Worm (Caenorhabditis elegans): ENCODE results near the gene nkcc-1.

nkcc-1 gene

ce11 chrIV:14123956-14124355, at the start of gene nkcc-1:
Gene nkcc-1 (minus strand): TSS chrIV:14124056.
- TF ChIP-seq sma-3 (GFP tag; optimal IDR thresholded peaks at IDR 0.05): no peak
- no peak for TF ChIP-seq alr-1 (tag; optimal IDR thresholded peaks at IDR 0.05)
- no peak for TF ChIP-seq skn-1 (tag; optimal IDR thresholded peaks at IDR 0.05)
- TF ChIP-seq unc-39 (tag; optimal IDR thresholded peaks at IDR 0.05): no peak
- TF ChIP-seq ZK546.5 (tag; optimal IDR thresholded peaks at IDR 0.05): no peak
- TF ChIP-seq nhr-77 (tag; optimal IDR thresholded peaks at IDR 0.05): no peak
- TF ChIP-seq F13H6.1 (tag; optimal IDR thresholded peaks at IDR 0.05): no peak
- no peak for TF ChIP-seq nhr-129 (tag; optimal IDR thresholded peaks at IDR 0.05)
- no peak for TF ChIP-seq egl-27 (tag; optimal IDR thresholded peaks at IDR 0.05)
- TF ChIP-seq R02D3.7 (tag; optimal IDR thresholded peaks at IDR 0.05): no peak
- TF ChIP-seq nhr-6 (tag; optimal IDR thresholded peaks at IDR 0.05): no peak
- no peak for TF ChIP-seq ztf-1 (GFP tag; conservative IDR thresholded peaks at IDR 0.05)
- no peak for TF ChIP-seq mbf-1 (tag; optimal IDR thresholded peaks at IDR 0.05)

ce11 chrIV:14172181-14172580, 48.3 kb upstream of the nkcc-1 start, which contains the start of gene R05A10.4:
Gene R05A10.4 (plus strand): TSS chrIV:14172481.
- no peak for TF ChIP-seq unc-62 (GFP tag; optimal IDR thresholded peaks at IDR 0.05)
- TF ChIP-seq fos-1 (tag; optimal IDR thresholded peaks at IDR 0.05): no peak
- TF ChIP-seq sma-3 (GFP tag; optimal IDR thresholded peaks at IDR 0.05): no peak
- no peak for TF ChIP-seq Y55F3AM.14 (GFP tag; optimal IDR thresholded peaks at IDR 0.05)
- TF ChIP-seq ztf-1 (GFP tag; conservative IDR thresholded peaks at IDR 0.05): no peak
- TF ChIP-seq dmd-4 (tag; optimal IDR thresholded peaks at IDR 0.05): no peak

ce11 chrIV:14165476-14165875, 41.6 kb upstream of the nkcc-1 start, which contains the start of gene R05A10.6:
Gene R05A10.6 (plus strand): TSS chrIV:14165776.
- TF ChIP-seq ztf-4 (tag; optimal IDR thresholded peaks at IDR 0.05) (no peak), mdl-1 (tag; optimal IDR thresholded peaks at IDR 0.05) (no peak), egl-27 (tag; optimal IDR thresholded peaks at IDR 0.05) (no peak), skn-1 (tag; optimal IDR thresholded peaks at IDR 0.05) (no peak), C34F6.9 (tag; optimal IDR thresholded peaks at IDR 0.05) (no peak), blmp-1 (tag; optimal IDR thresholded peaks at IDR 0.05; ENCODE audit: insufficient read depth) (no peak), ztf-1 (GFP tag; conservative IDR thresholded peaks at IDR 0.05) (no peak), nhr-6 (tag; optimal IDR thresholded peaks at IDR 0.05) (no peak), sem-4 (tag; optimal IDR thresholded peaks at IDR 0.05) (no peak), elt-1 (tag; optimal IDR thresholded peaks at IDR 0.05) (no peak), F13H6.1 (tag; optimal IDR thresholded peaks at IDR 0.05) (no peak), nhr-10 (tag; optimal IDR thresholded peaks at IDR 0.05) (no peak), sma-9 (GFP tag; optimal IDR thresholded peaks at IDR 0.05) (no peak), sma-9 (tag; optimal IDR thresholded peaks at IDR 0.05) (no peak), mbf-1 (tag; optimal IDR thresholded peaks at IDR 0.05) (no peak), lin-39 (tag; optimal IDR thresholded peaks at IDR 0.05) (no peak), nhr-23 (tag; optimal IDR thresholded peaks at IDR 0.05) (no peak), nhr-11 (tag; optimal IDR thresholded peaks at IDR 0.05) (no peak), nhr-77 (tag; optimal IDR thresholded peaks at IDR 0.05) (no peak)

DNA sequence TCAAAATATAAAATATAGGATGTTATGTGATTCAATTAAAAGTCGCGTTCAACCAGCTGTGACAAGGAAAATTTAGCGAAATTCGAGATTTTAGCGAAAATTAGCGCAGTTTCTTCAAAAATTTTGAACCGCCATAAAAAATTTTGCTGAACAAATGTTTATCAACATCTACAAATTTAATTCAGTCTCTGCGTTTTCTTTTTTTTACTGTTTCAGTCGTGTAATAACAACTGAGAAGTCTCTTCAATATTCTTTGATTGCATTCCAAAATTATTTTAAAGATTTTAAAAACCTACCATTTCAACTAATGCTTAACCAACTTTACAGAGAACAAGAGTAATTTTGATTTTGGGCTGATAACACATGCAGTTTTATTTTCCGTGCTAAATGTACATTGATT, 40.3 kb upstream of the nkcc-1 start:
- TF ChIP-seq F13H6.1 (tag; optimal IDR thresholded peaks at IDR 0.05) (no peak), lin-11 (tag; optimal IDR thresholded peaks at IDR 0.05) (no peak), nhr-6 (tag; optimal IDR thresholded peaks at IDR 0.05) (no peak), lin-39 (tag; optimal IDR thresholded peaks at IDR 0.05) (no peak), ceh-82 (tag; optimal IDR thresholded peaks at IDR 0.05) (no peak), ceh-16 (tag; optimal IDR thresholded peaks at IDR 0.05) (no peak), nhr-21 (tag; optimal IDR thresholded peaks at IDR 0.05) (no peak)

DNA sequence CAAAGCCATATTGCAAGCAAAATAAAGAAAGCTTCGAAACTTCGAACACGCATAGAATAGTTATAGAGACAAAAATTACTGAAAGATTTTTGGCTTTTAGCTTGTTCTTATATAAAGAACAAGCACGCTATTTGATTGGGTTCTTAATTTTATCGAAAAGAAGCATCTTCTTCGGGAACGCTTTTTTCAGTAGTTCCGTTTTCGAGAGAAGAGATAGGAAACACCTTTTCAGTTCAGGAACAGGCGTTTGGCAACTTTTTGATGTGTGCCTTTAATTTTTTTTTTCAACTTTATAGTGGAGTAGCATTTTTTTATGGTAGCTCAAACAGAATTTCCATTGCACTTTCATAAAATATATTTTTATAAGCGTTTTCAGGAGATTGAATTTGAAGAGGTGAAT, 38.9 kb upstream of the nkcc-1 start, which contains the start of gene R05A10.7:
TSS of gene R05A10.7 (minus strand) at position 101 of the 400 bp plus-strand sequence.
- TF ChIP-seq lin-39 (tag; optimal IDR thresholded peaks at IDR 0.05) (no peak), mdl-1 (tag; optimal IDR thresholded peaks at IDR 0.05) (no peak), peb-1 (tag; optimal IDR thresholded peaks at IDR 0.05) (no peak), elt-3 (tag; optimal IDR thresholded peaks at IDR 0.05) (no peak), zag-1 (tag; optimal IDR thresholded peaks at IDR 0.05) (no peak), nhr-25 (tag; optimal IDR thresholded peaks at IDR 0.05) (no peak), nhr-129 (tag; optimal IDR thresholded peaks at IDR 0.05) (no peak)
